Fruit fly (Drosophila melanogaster) whole organism, embryonic: ENCODE measurements around the gene CG5160.

ENCODE experiments used
- Abd-B ChIP-seq: fragments of 200-800 bp; sonication (Bioruptor generic); optimal IDR thresholded peaks from 2 replicates; lab custom pipeline; 2018; ENCODE audit warnings: missing biosample characterization, mild to moderate bottlenecking, missing genetic modification characterization, moderate library complexity
- CG10979 ChIP-seq: fragments of 200-800 bp; sonication (Bioruptor generic); optimal IDR thresholded peaks from 2 replicates; lab custom pipeline; 2018; ENCODE audit warnings: missing biosample characterization, mild to moderate bottlenecking, missing genetic modification characterization, moderate library complexity
- CG12391 ChIP-seq: fragments of 200-800 bp; sonication (Bioruptor generic); optimal IDR thresholded peaks from 3 replicates; lab custom pipeline; 2018; ENCODE audit warnings: missing biosample characterization, mild to moderate bottlenecking, missing genetic modification characterization, moderate library complexity
- CG17361 ChIP-seq: fragments of 200-800 bp; sonication (Bioruptor generic); IDR thresholded peaks from 3 replicates; pipeline ENCODE4 v1.3.6; 2022; ENCODE audit warnings: missing biosample characterization, missing genetic modification characterization
- CG2678 ChIP-seq: fragments of 200-800 bp; sonication (Bioruptor generic); optimal IDR thresholded peaks from 3 replicates; lab custom pipeline; 2019; ENCODE audit warnings: missing biosample characterization, mild to moderate bottlenecking, missing genetic modification characterization, moderate library complexity
- CG2712 ChIP-seq: fragments of 200-800 bp; optimal IDR thresholded peaks from 3 replicates; lab custom pipeline; 2019; ENCODE audit warnings: missing biosample characterization, mild to moderate bottlenecking, missing genetic modification characterization, moderate library complexity
- CG30431 ChIP-seq: fragments of 200-800 bp; sonication (Bioruptor generic); optimal IDR thresholded peaks from 2 replicates; lab custom pipeline; 2017; ENCODE audit warnings: missing biosample characterization, missing genetic modification characterization
- CG3407 ChIP-seq: fragments of 200-800 bp; sonication (Bioruptor generic); optimal IDR thresholded peaks from 2 replicates; lab custom pipeline; 2018; ENCODE audit warnings: missing biosample characterization, mild to moderate bottlenecking, missing genetic modification characterization
- CG4424 ChIP-seq: fragments of 200-800 bp; sonication (Bioruptor generic); optimal IDR thresholded peaks from 3 replicates; lab custom pipeline; 2016; ENCODE audit warnings: missing biosample characterization, missing genetic modification characterization
- CG4854 ChIP-seq: fragments of 200-800 bp; sonication (Bioruptor generic); optimal IDR thresholded peaks from 2 replicates; lab custom pipeline; 2016; ENCODE audit warnings: missing biosample characterization, missing genetic modification characterization, inconsistent platforms
- CG7271 ChIP-seq: fragments of 200-800 bp; sonication (Bioruptor generic); optimal IDR thresholded peaks from 2 replicates; lab custom pipeline; 2018; ENCODE audit warnings: missing biosample characterization, mild to moderate bottlenecking, missing genetic modification characterization, moderate library complexity
- CG7556 ChIP-seq: fragments of 200-800 bp; sonication (Bioruptor generic); optimal IDR thresholded peaks from 2 replicates; lab custom pipeline; 2017; ENCODE audit warnings: missing biosample characterization, mild to moderate bottlenecking, missing genetic modification characterization
- CG7839 ChIP-seq: fragments of 200-800 bp; sonication (Bioruptor generic); optimal IDR thresholded peaks from 3 replicates; lab custom pipeline; 2018; ENCODE audit warnings: missing biosample characterization, mild to moderate bottlenecking, missing genetic modification characterization, moderate library complexity
- CG9437 ChIP-seq: fragments of 200-800 bp; sonication (Bioruptor generic); optimal IDR thresholded peaks from 2 replicates; lab custom pipeline; 2018; ENCODE audit warnings: missing biosample characterization, mild to moderate bottlenecking, missing genetic modification characterization
- CG9609 ChIP-seq: fragments of 200-800 bp; sonication (Bioruptor generic); optimal IDR thresholded peaks from 3 replicates; lab custom pipeline; 2016; ENCODE audit warnings: missing biosample characterization, missing genetic modification characterization
- D ChIP-seq, 2 experiments: fragments of 200-800 bp in 1 of 2; fragments of >200 bp in 1 of 2; sonication (Bioruptor generic) in 1 of 2; optimal IDR thresholded peaks; 2 replicates in 1 of 2; 3 replicates in 1 of 2; lab custom pipeline; 2017; ENCODE audit warnings: mild to moderate bottlenecking in 1 of 2, missing biosample characterization in 1 of 2, missing genetic modification characterization in 1 of 2, missing genetic modification reagents in 1 of 2
- Dip2 ChIP-seq: fragments of 200-800 bp; sonication (Bioruptor generic); IDR thresholded peaks from 2 replicates; pipeline ENCODE4 v1.3.6; 2022; ENCODE audit warnings: missing biosample characterization, missing genetic modification characterization
- H15 ChIP-seq: fragments of 200-800 bp; sonication (Bioruptor generic); IDR thresholded peaks from 3 replicates; pipeline ENCODE4 v1.3.6; 2022; ENCODE audit warnings: missing biosample characterization, missing genetic modification characterization
- HmgZ ChIP-seq: fragments of 200-800 bp; sonication (Bioruptor generic); optimal IDR thresholded peaks from 2 replicates; lab custom pipeline; 2018; ENCODE audit warnings: missing biosample characterization, mild to moderate bottlenecking, missing genetic modification characterization
- Hr51 ChIP-seq, 2 experiments: fragments of 200-800 bp; sonication (Bioruptor generic); optimal IDR thresholded peaks; 2 replicates in 1 of 2; 3 replicates in 1 of 2; lab custom pipeline; 2016 to 2018; ENCODE audit warnings: missing biosample characterization in 2 of 2, missing genetic modification characterization in 2 of 2, mild to moderate bottlenecking in 1 of 2, moderate library complexity in 1 of 2
- Myb ChIP-seq: fragments of 200-800 bp; sonication (Bioruptor generic); optimal IDR thresholded peaks from 2 replicates; lab custom pipeline; 2016; ENCODE audit warnings: missing biosample characterization, missing genetic modification characterization
- Oaz ChIP-seq: fragments of 200-800 bp; sonication (Bioruptor generic); IDR thresholded peaks from 2 replicates; pipeline ENCODE4 v1.3.6; 2022; ENCODE audit warnings: missing biosample characterization, missing genetic modification characterization
- Opbp ChIP-seq: fragments of 200-800 bp; sonication (Bioruptor generic); IDR thresholded peaks from 3 replicates; pipeline ENCODE4 v1.3.6; 2022; ENCODE audit warnings: missing biosample characterization, missing genetic modification characterization; ENCODE audit not compliant: partially characterized antibody
- Ravus ChIP-seq: fragments of 200-800 bp; sonication (Bioruptor generic); IDR thresholded peaks from 2 replicates; pipeline ENCODE4 v1.3.6; 2022; ENCODE audit warnings: missing biosample characterization, missing genetic modification characterization
- Sox100B ChIP-seq: fragments of 200-800 bp; sonication (Bioruptor generic); optimal IDR thresholded peaks from 3 replicates; lab custom pipeline; 2018; ENCODE audit warnings: missing biosample characterization, mild to moderate bottlenecking, missing genetic modification characterization
- Sox102F ChIP-seq: fragments of 200-800 bp; sonication (Bioruptor generic); optimal IDR thresholded peaks from 2 replicates; lab custom pipeline; 2018; ENCODE audit warnings: missing biosample characterization, mild to moderate bottlenecking, missing genetic modification characterization, moderate library complexity
- cg ChIP-seq: fragments of 200-800 bp; sonication (Bioruptor generic); optimal IDR thresholded peaks from 3 replicates; lab custom pipeline; 2019; ENCODE audit warnings: missing biosample characterization, mild to moderate bottlenecking, missing genetic modification characterization, moderate library complexity
- chif ChIP-seq, 2 experiments: fragments of 200-800 bp; sonication (Bioruptor generic); optimal IDR thresholded peaks; 3 replicates each; lab custom pipeline; 2016; ENCODE audit warnings: missing biosample characterization in 2 of 2, missing genetic modification characterization in 2 of 2
- ci ChIP-seq: fragments of 200-800 bp; sonication (Bioruptor generic); IDR thresholded peaks from 3 replicates; pipeline ENCODE4 v1.3.6; 2022; ENCODE audit warnings: missing biosample characterization, missing genetic modification characterization
- crol ChIP-seq: fragments of 200-800 bp; sonication (Bioruptor generic); IDR thresholded peaks from 2 replicates; pipeline ENCODE4 v1.3.6; 2022; ENCODE audit warnings: missing biosample characterization, missing genetic modification characterization
- dmrt99B ChIP-seq: fragments of 200-800 bp; sonication (Bioruptor generic); optimal IDR thresholded peaks from 2 replicates; lab custom pipeline; 2018; ENCODE audit warnings: missing biosample characterization, mild to moderate bottlenecking, missing genetic modification characterization, moderate library complexity
- eve ChIP-seq, 2 experiments: fragments of >200 bp; optimal IDR thresholded peaks; 2 replicates each; lab custom pipeline; 2017; ENCODE audit warnings: missing biosample characterization in 2 of 2, missing genetic modification characterization in 2 of 2
- gsb ChIP-seq: fragments of 200-800 bp; sonication (Bioruptor generic); IDR thresholded peaks from 2 replicates; pipeline ENCODE4 v1.3.6; 2022; ENCODE audit warnings: missing biosample characterization, missing genetic modification characterization
- inv ChIP-seq: fragments of 200-800 bp; sonication (Bioruptor generic); IDR thresholded peaks from 2 replicates; pipeline ENCODE4 v1.3.6; 2022; ENCODE audit warnings: missing biosample characterization, missing genetic modification characterization; ENCODE audit not compliant: partially characterized antibody
- nmo ChIP-seq: fragments of 200-800 bp; sonication (Bioruptor generic); optimal IDR thresholded peaks from 2 replicates; lab custom pipeline; 2018; ENCODE audit warnings: missing biosample characterization, mild to moderate bottlenecking, missing genetic modification characterization, moderate library complexity
- p53 ChIP-seq: fragments of 200-800 bp; sonication (Bioruptor generic); optimal IDR thresholded peaks from 2 replicates; lab custom pipeline; 2016; ENCODE audit warnings: missing biosample characterization, missing genetic modification characterization
- sens ChIP-seq: fragments of 200-800 bp; sonication (Bioruptor generic); peaks from one replicate; lab custom pipeline; 2016; ENCODE audit warnings: missing biosample characterization, missing genetic modification characterization
- sens-2 ChIP-seq: fragments of 200-800 bp; sonication (Bioruptor generic); IDR thresholded peaks from 2 replicates; pipeline ENCODE4 v1.3.6; 2022; ENCODE audit warnings: missing biosample characterization, missing genetic modification characterization
- sob ChIP-seq: fragments of 200-800 bp; sonication (Bioruptor generic); IDR thresholded peaks from 2 replicates; pipeline ENCODE4 v1.3.6; 2022; ENCODE audit warnings: missing biosample characterization, missing genetic modification characterization
- ssp ChIP-seq: fragments of 200-800 bp; sonication (Bioruptor generic); IDR thresholded peaks from 2 replicates; pipeline ENCODE4 v1.3.6; 2022; ENCODE audit warnings: missing biosample characterization, missing genetic modification characterization
- tap ChIP-seq: fragments of 200-800 bp; optimal IDR thresholded peaks from 3 replicates; lab custom pipeline; 2019; ENCODE audit warnings: missing biosample characterization, mild to moderate bottlenecking, missing genetic modification characterization, moderate library complexity
- tio ChIP-seq: fragments of 200-800 bp; sonication (Bioruptor generic); optimal IDR thresholded peaks from 2 replicates; lab custom pipeline; 2017; ENCODE audit warnings: missing biosample characterization, missing genetic modification characterization, inconsistent platforms
- ttk ChIP-seq: fragments of 200-800 bp; sonication (Bioruptor generic); IDR thresholded peaks from 2 replicates; pipeline ENCODE4 v2.1.2; 2022; ENCODE audit warnings: missing biosample characterization, missing genetic modification characterization
- usp ChIP-seq: fragments of >200 bp; optimal IDR thresholded peaks from 2 replicates; lab custom pipeline; 2017; ENCODE audit warnings: missing biosample characterization, missing genetic modification characterization
- zf30C ChIP-seq: fragments of 200-800 bp; sonication (Bioruptor generic); optimal IDR thresholded peaks from 3 replicates; lab custom pipeline; 2018; ENCODE audit warnings: missing biosample characterization, mild to moderate bottlenecking, missing genetic modification characterization

Gene CG5160

DNA sequence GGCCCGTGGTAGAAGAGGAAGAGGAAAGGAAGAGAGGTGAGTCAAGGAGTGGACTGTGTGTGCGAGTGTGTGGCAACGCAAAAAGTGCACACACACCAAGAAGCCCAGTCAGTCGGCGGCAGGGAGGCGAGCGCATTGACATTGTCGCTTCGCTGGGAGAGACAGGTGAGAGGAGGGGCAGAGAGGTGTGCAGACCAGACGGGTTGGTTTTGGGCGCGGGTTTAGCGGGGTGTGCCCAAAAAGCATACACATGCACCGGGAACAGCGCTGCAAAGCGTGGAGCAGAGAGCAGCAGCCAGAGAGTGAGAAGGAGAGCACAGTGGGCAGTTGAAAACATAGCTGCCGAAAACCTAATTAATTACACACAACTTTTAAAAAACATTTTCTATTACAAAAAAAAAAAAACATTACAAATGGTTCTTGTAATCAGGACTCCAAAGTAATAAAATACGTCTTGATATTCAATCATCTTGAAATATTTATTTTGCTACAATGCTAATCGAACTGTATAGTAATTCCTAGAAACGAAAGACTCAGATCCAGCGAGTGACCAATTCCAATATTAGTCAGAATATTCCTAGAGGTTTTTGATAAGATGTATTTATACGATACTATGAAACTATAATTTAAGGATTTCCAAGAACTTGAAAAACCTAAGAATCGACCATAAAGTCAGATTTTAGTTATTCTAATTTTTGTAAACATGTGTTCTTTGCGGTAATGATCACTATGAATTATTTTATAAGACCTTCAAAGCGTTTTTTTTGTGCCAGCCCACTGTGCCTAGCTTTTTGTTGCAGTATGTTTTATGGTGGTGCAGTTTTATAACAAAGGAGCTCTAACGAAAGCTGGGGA lies 24.1 kb upstream of the CG5160 start (continued):
- TF ChIP-seq chif (GFP tag; optimal IDR thresholded peaks at IDR 0.05; lab: Kevin White, UChicago): peak in 1 of 2 experiments; percentile 1
- peak; percentile 2 for TF ChIP-seq CG12391 (tag; lab: Kevin White, UChicago)
- no peak for TF ChIP-seq CG4854 (GFP tag; lab: Kevin White, UChicago)
- TF ChIP-seq CG10979 (tag; lab: Kevin White, UChicago): peak; percentile 15
- no peak for TF ChIP-seq Oaz (GFP tag; lab: Robert Waterston, UW)
- TF ChIP-seq CG7556 (GFP tag; lab: Kevin White, UChicago): peak; percentile 33
- no peak for TF ChIP-seq sens-2 (GFP tag; lab: Robert Waterston, UW)
- TF ChIP-seq CG7271 (tag; lab: Kevin White, UChicago): no peak
- peak; percentile 15 for TF ChIP-seq dmrt99B
- no peak for TF ChIP-seq CG9609 (GFP tag; lab: Kevin White, UChicago)
- TF ChIP-seq nmo (GFP tag; lab: Kevin White, UChicago): peak; percentile 49
- peak in 1 of 2 experiments; percentile 80 for TF ChIP-seq eve (GFP tag; optimal IDR thresholded peaks at IDR 0.05; lab: Kevin White, UChicago)
- no peak for TF ChIP-seq D (optimal IDR thresholded peaks at IDR 0.05; lab: Kevin White, UChicago)
- TF ChIP-seq D (GFP tag; optimal IDR thresholded peaks at IDR 0.05; lab: Kevin White, UChicago): no peak
- TF ChIP-seq Ravus (GFP tag; lab: Robert Waterston, UW): no peak
- TF ChIP-seq ssp (GFP tag; lab: Robert Waterston, UW): 0 out of 2 replicates have a peak, but pooled peaks have one; percentile 6
- TF ChIP-seq CG2678 (tag; lab: Kevin White, UChicago): peak; percentile 7
- TF ChIP-seq Dip2 (GFP tag; lab: Robert Waterston, UW): 0 out of 2 replicates have a peak, but pooled peaks have one; percentile 11
- TF ChIP-seq tio (GFP tag; lab: Kevin White, UChicago): peak; percentile 27
- TF ChIP-seq gsb (GFP tag; lab: Robert Waterston, UW): 0 out of 2 replicates have a peak, but pooled peaks have one; percentile 13
- TF ChIP-seq CG2712 (tag; lab: Kevin White, UChicago): peak; percentile 22
- TF ChIP-seq Myb (GFP tag; lab: Kevin White, UChicago): no peak
- TF ChIP-seq crol (GFP tag; lab: Robert Waterston, UW): peak; percentile 97
- TF ChIP-seq zf30C (GFP tag; lab: Kevin White, UChicago): no peak
- TF ChIP-seq p53: no peak
- TF ChIP-seq CG7839 (tag; lab: Kevin White, UChicago): no peak
- TF ChIP-seq ci (GFP tag; lab: Robert Waterston, UW): peak; percentile 58; the same call in 1 of the 3 replicates
- peak; percentile 3 for TF ChIP-seq CG3407 (GFP tag; lab: Kevin White, UChicago)
- TF ChIP-seq CG9437 (GFP tag; lab: Kevin White, UChicago): peak; percentile 21
- TF ChIP-seq CG17361: peak; percentile 66
- TF ChIP-seq usp: no peak
- TF ChIP-seq Sox100B: peak; percentile 4
- TF ChIP-seq cg: peak; percentile 55
- peak in 1 of 2 experiments; percentile 1 for TF ChIP-seq Hr51 (GFP tag; optimal IDR thresholded peaks at IDR 0.05; lab: Kevin White, UChicago)
- peak; percentile 14 for TF ChIP-seq Sox102F (GFP tag; lab: Kevin White, UChicago)
- TF ChIP-seq inv (GFP tag; lab: Robert Waterston, UW): no peak
- 0 out of 2 replicates have a peak, but pooled peaks have one; percentile 15 for TF ChIP-seq sob (GFP tag; lab: Robert Waterston, UW)
- no peak for TF ChIP-seq tap (tag; lab: Kevin White, UChicago)
- TF ChIP-seq ttk (GFP tag; lab: Robert Waterston, UW): 0 out of 2 replicates have a peak, but pooled peaks have one; percentile 8
- TF ChIP-seq CG4424 (GFP tag; lab: Kevin White, UChicago): peak; percentile 26
- TF ChIP-seq HmgZ (tag; lab: Kevin White, UChicago): no peak
- no peak for TF ChIP-seq Abd-B (GFP tag; lab: Kevin White, UChicago)
- peak; percentile 78 for TF ChIP-seq sens
- TF ChIP-seq Opbp (GFP tag; lab: Robert Waterston, UW): 0 out of 3 replicates have a peak, but pooled peaks have one; percentile 33
- TF ChIP-seq H15 (GFP tag; lab: Robert Waterston, UW): 0 out of 3 replicates have a peak, but pooled peaks have one; percentile 11
- TF ChIP-seq CG30431: peak; percentile 7
